Fruit fly (Drosophila melanogaster) whole organism, wandering third instar larva: Measurements from ENCODE around the gene dpr16.

Experiments
- Abd-B ChIP-seq: fragments of >200 bp; optimal IDR thresholded peaks from 2 replicates; lab custom pipeline; 2017; ENCODE audit warnings: missing biosample characterization, missing genetic modification characterization
- Dfd ChIP-seq: fragments of >200 bp; optimal IDR thresholded peaks from 2 replicates; lab custom pipeline; 2017; ENCODE audit warnings: missing biosample characterization, missing genetic modification characterization
- Hr78 ChIP-seq: fragments of >200 bp; optimal IDR thresholded peaks from 2 replicates; lab custom pipeline; 2017; ENCODE audit warnings: missing biosample characterization, missing genetic modification characterization
- Hr83 ChIP-seq: fragments of 200-300 bp; sonication (Bioruptor generic); optimal IDR thresholded peaks from 2 replicates; lab custom pipeline; 2016; ENCODE audit warnings: missing biosample characterization, mild to moderate bottlenecking, missing genetic modification characterization, moderate library complexity; ENCODE audit not compliant: poor library complexity, severe bottlenecking
- foxo ChIP-seq, 2 experiments: fragments of 200-800 bp; sonication (Bioruptor generic); optimal IDR thresholded peaks; 2 replicates in 1 of 2; 3 replicates in 1 of 2; lab custom pipeline; 2016 to 2017; ENCODE audit warnings: missing biosample characterization in 2 of 2, missing genetic modification characterization in 2 of 2
- lola ChIP-seq: fragments of >200 bp; optimal IDR thresholded peaks from 2 replicates; lab custom pipeline; 2017; ENCODE audit warnings: missing biosample characterization, missing genetic modification characterization
- psq ChIP-seq: fragments of 200-800 bp; sonication (Bioruptor generic); optimal IDR thresholded peaks from 3 replicates; lab custom pipeline; 2017; ENCODE audit warnings: missing biosample characterization, mild to moderate bottlenecking, missing genetic modification characterization, moderate library complexity
- tai ChIP-seq: sonication (Bioruptor generic); optimal IDR thresholded peaks from 2 replicates; lab custom pipeline; 2016; ENCODE audit warnings: missing biosample characterization, missing genetic modification characterization
- usp ChIP-seq: fragments of >200 bp; optimal IDR thresholded peaks from 2 replicates; lab custom pipeline; 2017; ENCODE audit warnings: missing biosample characterization, missing genetic modification characterization

dm6 chr3R:5150523-5150922, at the start of gene dpr16:
- TF ChIP-seq Hr78 (GFP tag; lab: Kevin White, UChicago) (no peak), psq (no peak), foxo (GFP tag; optimal IDR thresholded peaks at IDR 0.05; lab: Kevin White, UChicago) (no peak), usp (no peak), Hr83 (no peak), tai (GFP tag; lab: Kevin White, UChicago) (no peak), lola (GFP tag; lab: Kevin White, UChicago) (no peak), Abd-B (no peak), Dfd (GFP tag; lab: Kevin White, UChicago) (no peak)
